Fruit fly (Drosophila melanogaster): ENCODE results near the gene Snap24.

dm6 chr3R:9747900-9748663, 14.9 kb downstream of the Snap24 start:
- TF ChIP-seq Sin3A (optimal IDR thresholded peaks at IDR 0.05) (no peak), psq (optimal IDR thresholded peaks at IDR 0.05) (no peak), h (optimal IDR thresholded peaks at IDR 0.05) (no peak)
